Worm (Caenorhabditis elegans): ENCODE measurements around the gene Y54G2A.49.

ce11 chrIV:2843882-2844281 lies 9.2 kb downstream of the Y54G2A.49 start, which contains the start of gene Y54G2A.15:
- TF ChIP-seq mdl-1 (tag; optimal IDR thresholded peaks at IDR 0.05) = no peak
- TF ChIP-seq gmeb-1 (tag; optimal IDR thresholded peaks at IDR 0.05) = no peak
- TF ChIP-seq C34F6.9 (tag; optimal IDR thresholded peaks at IDR 0.05) = no peak
- TF ChIP-seq F13H6.1 (tag; optimal IDR thresholded peaks at IDR 0.05) = no peak
- no peak for TF ChIP-seq lin-11 (tag; optimal IDR thresholded peaks at IDR 0.05)
- TF ChIP-seq ama-1 (optimal IDR thresholded peaks at IDR 0.05) = no peak
- no peak for TF ChIP-seq zag-1 (tag; optimal IDR thresholded peaks at IDR 0.05)
- TF ChIP-seq nhr-11 (tag; optimal IDR thresholded peaks at IDR 0.05) = no peak
- no peak for TF ChIP-seq ceh-82 (tag; optimal IDR thresholded peaks at IDR 0.05)
- no peak for TF ChIP-seq blmp-1 (tag; optimal IDR thresholded peaks at IDR 0.05; ENCODE audit: insufficient read depth)
- no peak for TF ChIP-seq alr-1 (tag; optimal IDR thresholded peaks at IDR 0.05)
- TF ChIP-seq snpc-4 (tag; optimal IDR thresholded peaks at IDR 0.05) = no peak
